Fruit fly (Drosophila melanogaster): ENCODE data around the gene CG43348.
A peak's percentile ranks its signal among the peaks of the same experiment; 100 is the strongest.

The CG43348 gene

dm6 chr2L:1163538-1164143 lies 35.6 kb upstream of the CG43348 start, which contains the start of gene CG5080:
Gene CG5080 (minus strand): TSS chr2L:1163886.
- TF ChIP-seq gcm (GFP tag; optimal IDR thresholded peaks at IDR 0.05), result peak; percentile 10
- no peak for TF ChIP-seq CG9609 (GFP tag; optimal IDR thresholded peaks at IDR 0.05)

dm6 chr2L:1164294-1164693 lies 34.9 kb upstream of the CG43348 start, which contains the start of gene IntS14:
Gene IntS14 (plus strand): TSS chr2L:1164443.
- TF ChIP-seq Sin3A (optimal IDR thresholded peaks at IDR 0.05) (peak; percentile 38), YL-1 (GFP tag; optimal IDR thresholded peaks at IDR 0.05) (peak; percentile 8), pzg (GFP tag; optimal IDR thresholded peaks at IDR 0.05) (peak; percentile 68), Sry-δ (GFP tag; optimal IDR thresholded peaks at IDR 0.05) (peak; percentile 37), chinmo (GFP tag; IDR thresholded peaks at IDR 0.05; ENCODE audit: partially characterized antibody) (peak; percentile 67; the same call in 1 of the 4 replicates), Atf-2 (GFP tag; optimal IDR thresholded peaks at IDR 0.05) (no peak), CG34422 (GFP tag; IDR thresholded peaks at IDR 0.05) (peak; percentile 62; the same call in 1 of the 3 replicates), fd64A (GFP tag; optimal IDR thresholded peaks at IDR 0.05) (no peak), MBD-R2 (GFP tag; IDR thresholded peaks at IDR 0.05) (peak; percentile 89), stwl (tag; optimal IDR thresholded peaks at IDR 0.05) (peak; percentile 17), BEAF-32 (GFP tag; optimal IDR thresholded peaks at IDR 0.05) (peak; percentile 35), CG17568 (GFP tag; optimal IDR thresholded peaks at IDR 0.05) (no peak), CG17328 (GFP tag; IDR thresholded peaks at IDR 0.05) (no peak), CG4617 (GFP tag; optimal IDR thresholded peaks at IDR 0.05; ENCODE audit: borderline replicate concordance) (peak; percentile 54), CG8089 (GFP tag; optimal IDR thresholded peaks at IDR 0.05) (peak; percentile 68), Med (GFP tag) (no peak), CG12942 (GFP tag; optimal IDR thresholded peaks at IDR 0.05) (no peak), crp (GFP tag; optimal IDR thresholded peaks at IDR 0.05) (peak; percentile 43 to 84), Dp (GFP tag; optimal IDR thresholded peaks at IDR 0.05) (peak; percentile 92), CG13775 (GFP tag; optimal IDR thresholded peaks at IDR 0.05) (no peak), CG6791 (GFP tag; IDR thresholded peaks at IDR 0.05; ENCODE audit: partially characterized antibody) (0 out of 3 replicates have a peak, but pooled peaks have one; percentile 23), lbe (GFP tag; optimal IDR thresholded peaks at IDR 0.05) (no peak), kni (GFP tag; optimal IDR thresholded peaks at IDR 0.05) (peak; percentile 3), mld (GFP tag; IDR thresholded peaks at IDR 0.05; ENCODE audit: partially characterized antibody) (no peak), CG10267 (tag; optimal IDR thresholded peaks at IDR 0.05) (peak; percentile 37), CG2875 (GFP tag; optimal IDR thresholded peaks at IDR 0.05) (no peak), Ptx1 (GFP tag; IDR thresholded peaks at IDR 0.05) (no peak), CG12219 (GFP tag; optimal IDR thresholded peaks at IDR 0.05) (no peak), Hr51 (GFP tag; optimal IDR thresholded peaks at IDR 0.05) (no peak), CG9797 (GFP tag; optimal IDR thresholded peaks at IDR 0.05) (peak; percentile 9), dpn (GFP tag; optimal IDR thresholded peaks at IDR 0.05) (no peak), pum (GFP tag; optimal IDR thresholded peaks at IDR 0.05) (no peak), CG12659 (GFP tag; optimal IDR thresholded peaks at IDR 0.05) (peak; percentile 9), lab (GFP tag; optimal IDR thresholded peaks at IDR 0.05) (no peak), Meics (GFP tag; optimal IDR thresholded peaks at IDR 0.05) (no peak), trem (tag; optimal IDR thresholded peaks at IDR 0.05) (peak; percentile 0), maf-S (GFP tag; optimal IDR thresholded peaks at IDR 0.05) (no peak), lov (optimal IDR thresholded peaks at IDR 0.05) (no peak), lov (GFP tag; IDR thresholded peaks at IDR 0.05) (no peak), CG13424 (tag; optimal IDR thresholded peaks at IDR 0.05) (no peak), Dll (GFP tag; IDR thresholded peaks at IDR 0.05; ENCODE audit: partially characterized antibody) (no peak), TFAM (GFP tag; optimal IDR thresholded peaks at IDR 0.05) (no peak), Ets97D (GFP tag; optimal IDR thresholded peaks at IDR 0.05) (peak; percentile 17), CG42726 (GFP tag; IDR thresholded peaks at IDR 0.05; ENCODE audit: partially characterized antibody) (0 out of 2 replicates have a peak, but pooled peaks have one; percentile 5), CG1792 (GFP tag; optimal IDR thresholded peaks at IDR 0.05) (no peak)

All from whole organism, embryonic.